Fruit fly (Drosophila melanogaster): ENCODE measurements around the gene CG13722.

CG13722 gene

DNA sequence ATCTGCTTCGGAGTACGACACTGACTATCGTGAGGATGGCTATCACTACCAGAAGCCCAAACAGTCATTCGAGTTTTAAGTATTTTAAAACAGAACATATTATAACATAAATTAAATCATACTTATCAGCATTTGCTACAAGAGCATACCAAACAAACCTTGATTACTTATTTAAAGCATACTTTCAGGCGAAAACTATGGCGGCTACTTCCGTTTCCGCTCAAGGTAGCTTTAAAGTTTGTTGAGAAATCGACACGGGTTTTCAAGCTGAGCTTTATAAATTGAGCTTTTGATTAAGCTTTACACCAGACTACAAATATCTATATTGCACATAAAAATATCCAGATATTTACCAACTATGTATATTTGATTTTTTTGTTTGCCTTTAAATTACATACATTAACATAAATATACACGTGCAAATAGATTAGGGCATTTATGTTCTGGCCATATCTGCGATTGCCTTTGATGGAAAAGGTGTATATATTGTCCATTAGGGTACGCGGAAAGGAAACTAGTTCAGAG is 15.8 kb downstream of the CG13722 start (continued):
- TF ChIP-seq CG17361 (GFP tag; IDR thresholded peaks at IDR 0.05): no peak; the same call in 2 of the 3 replicates
- TF ChIP-seq gem (tag; optimal IDR thresholded peaks at IDR 0.05): no peak
- TF ChIP-seq Awh (GFP tag; IDR thresholded peaks at IDR 0.05): peak; percentile 56; the same call in 1 of the 2 replicates
- peak; percentile 34 for TF ChIP-seq slou (GFP tag; optimal IDR thresholded peaks at IDR 0.05)
- peak; percentile 84 for TF ChIP-seq CG11723 (GFP tag; optimal IDR thresholded peaks at IDR 0.05)
- TF ChIP-seq eyg (GFP tag; optimal IDR thresholded peaks at IDR 0.05): peak; percentile 72
- TF ChIP-seq pho (GFP tag; optimal IDR thresholded peaks at IDR 0.05): peak; percentile 33
- TF ChIP-seq CG31365 (tag; optimal IDR thresholded peaks at IDR 0.05): peak; percentile 90
- peak; percentile 50 for TF ChIP-seq CG3995 (GFP tag; optimal IDR thresholded peaks at IDR 0.05)
- TF ChIP-seq Ssrp (tag; optimal IDR thresholded peaks at IDR 0.05): no peak
- TF ChIP-seq CG14965 (GFP tag; optimal IDR thresholded peaks at IDR 0.05; ENCODE audit: borderline replicate concordance): peak; percentile 30
- TF ChIP-seq Xbp1 (GFP tag; optimal IDR thresholded peaks at IDR 0.05): peak; percentile 75
- peak; percentile 93 for TF ChIP-seq CG1233 (GFP tag; optimal IDR thresholded peaks at IDR 0.05)
- TF ChIP-seq slbo (GFP tag; IDR thresholded peaks at IDR 0.05): no peak
- TF ChIP-seq sens (GFP tag): peak; percentile 96
- peak; percentile 74 for TF ChIP-seq CG11398 (GFP tag; optimal IDR thresholded peaks at IDR 0.05)
- peak; percentile 62 for TF ChIP-seq CG17802 (tag; optimal IDR thresholded peaks at IDR 0.05)
- TF ChIP-seq Sry-β (GFP tag; optimal IDR thresholded peaks at IDR 0.05): peak; percentile 67
- TF ChIP-seq seq (GFP tag; IDR thresholded peaks at IDR 0.05): peak; percentile 75
- no peak for TF ChIP-seq hbn (GFP tag; IDR thresholded peaks at IDR 0.05; ENCODE audit: partially characterized antibody)
- peak; percentile 48; the same call in 1 of the 2 replicates for TF ChIP-seq Ada2b (GFP tag; IDR thresholded peaks at IDR 0.05)
- TF ChIP-seq da (GFP tag; optimal IDR thresholded peaks at IDR 0.05): no peak
- peak; percentile 71 for TF ChIP-seq CG2678 (tag; optimal IDR thresholded peaks at IDR 0.05)
- peak; percentile 96 for TF ChIP-seq mirr (GFP tag; optimal IDR thresholded peaks at IDR 0.05)
- peak; percentile 89 for TF ChIP-seq wek (GFP tag; optimal IDR thresholded peaks at IDR 0.05)
- no peak for TF ChIP-seq CG8290 (GFP tag; optimal IDR thresholded peaks at IDR 0.05)
- TF ChIP-seq CG8290 (tag; optimal IDR thresholded peaks at IDR 0.05): peak; percentile 55 to 81
- TF ChIP-seq grn (GFP tag; optimal IDR thresholded peaks at IDR 0.05): peak; percentile 71
- peak; percentile 46; the same call in 1 of the 3 replicates for TF ChIP-seq CG34422 (GFP tag; IDR thresholded peaks at IDR 0.05)
- 0 out of 3 replicates have a peak, but pooled peaks have one; percentile 77 for TF ChIP-seq so (GFP tag; IDR thresholded peaks at IDR 0.05)
- TF ChIP-seq cwo (GFP tag; optimal IDR thresholded peaks at IDR 0.05): peak; percentile 70
- peak; percentile 1 for TF ChIP-seq psq (GFP tag; optimal IDR thresholded peaks at IDR 0.05)
- TF ChIP-seq lmd (GFP tag; IDR thresholded peaks at IDR 0.05): no peak
- peak; percentile 80 for TF ChIP-seq sob (GFP tag; IDR thresholded peaks at IDR 0.05)
- no peak for TF ChIP-seq cas (GFP tag; IDR thresholded peaks at IDR 0.05)
- TF ChIP-seq wdn (GFP tag; IDR thresholded peaks at IDR 0.05): peak; percentile 45; the same call in 1 of the 2 replicates
- peak; percentile 39; the same call in 1 of the 3 replicates for TF ChIP-seq B-H1 (GFP tag; IDR thresholded peaks at IDR 0.05)
- peak; percentile 70 for TF ChIP-seq oc (tag; optimal IDR thresholded peaks at IDR 0.05)
- TF ChIP-seq CG2129 (GFP tag; IDR thresholded peaks at IDR 0.05; ENCODE audit: partially characterized antibody): no peak
- TF ChIP-seq trh (GFP tag; optimal IDR thresholded peaks at IDR 0.05): peak; percentile 73
- no peak for TF ChIP-seq Lim3 (GFP tag; IDR thresholded peaks at IDR 0.05)
- TF ChIP-seq chm (GFP tag; IDR thresholded peaks at IDR 0.05): peak; percentile 89; the same call in 1 of the 2 replicates
- TF ChIP-seq Blimp-1 (GFP tag; optimal IDR thresholded peaks at IDR 0.05): peak; percentile 73
- TF ChIP-seq hth (optimal IDR thresholded peaks at IDR 0.05): no peak
- 0 out of 2 replicates have a peak, but pooled peaks have one; percentile 34 for TF ChIP-seq CG31224 (GFP tag; IDR thresholded peaks at IDR 0.05)
- TF ChIP-seq Side (GFP tag; optimal IDR thresholded peaks at IDR 0.05): peak; percentile 74
- TF ChIP-seq croc (GFP tag; conservative IDR thresholded peaks at IDR 0.05): no peak
- peak; percentile 81 for TF ChIP-seq CG15601 (tag; optimal IDR thresholded peaks at IDR 0.05)
- no peak for TF ChIP-seq jumu (GFP tag; optimal IDR thresholded peaks at IDR 0.05)
- peak; percentile 66 for TF ChIP-seq sima (GFP tag; optimal IDR thresholded peaks at IDR 0.05)
- peak; percentile 46 for TF ChIP-seq TFAM (GFP tag; optimal IDR thresholded peaks at IDR 0.05)
